Fruit fly (Drosophila melanogaster): Measurements from ENCODE around the gene CG17124.

dm6 chr2L:10697992-10698391 lies 58.1 kb downstream of the CG17124 start, which contains the start of gene CG7300:
- no peak for TF ChIP-seq CG8632 (GFP tag; optimal IDR thresholded peaks at IDR 0.05)
- TF ChIP-seq CG9139 (GFP tag; optimal IDR thresholded peaks at IDR 0.05) = no peak
- TF ChIP-seq dsx (GFP tag; optimal IDR thresholded peaks at IDR 0.05; ENCODE audit: poor library complexity, severe bottlenecking) = no peak
- no peak for TF ChIP-seq CG6276 (GFP tag; optimal IDR thresholded peaks at IDR 0.05)
- no peak for TF ChIP-seq vri (GFP tag; optimal IDR thresholded peaks at IDR 0.05)
- no peak for TF ChIP-seq achi (GFP tag; optimal IDR thresholded peaks at IDR 0.05)
- TF ChIP-seq Gug (GFP tag; IDR thresholded peaks at IDR 0.05) = no peak
- no peak for TF ChIP-seq CG11294 (GFP tag; IDR thresholded peaks at IDR 0.05)
- no peak for TF ChIP-seq CG6792 (GFP tag; optimal IDR thresholded peaks at IDR 0.05)
- TF ChIP-seq CG4318 (GFP tag; optimal IDR thresholded peaks at IDR 0.05) = no peak
- no peak for TF ChIP-seq cyc (GFP tag; optimal IDR thresholded peaks at IDR 0.05)
- TF ChIP-seq Met (GFP tag; optimal IDR thresholded peaks at IDR 0.05) = no peak
- no peak for TF ChIP-seq pdm3 (GFP tag; optimal IDR thresholded peaks at IDR 0.05)
- no peak for TF ChIP-seq Ets21C (GFP tag; optimal IDR thresholded peaks at IDR 0.05)
